Fruit fly (Drosophila melanogaster) S2 (cell line): ENCODE results near the gene CG46435.

Experiments
- CG8478 ChIP-seq: fragments of >200 bp; optimal IDR thresholded peaks from 2 replicates; lab custom pipeline; 2018
- CTCF ChIP-seq, 2 experiments: fragments of >200 bp; optimal IDR thresholded peaks; 2 replicates each; lab custom pipeline; 2018

dm6 chr3L:19580709-19581227 lies 35.9 kb downstream of the CG46435 start:
- no peak for TF ChIP-seq CG8478 (lab: Kevin White, UChicago)
- TF ChIP-seq CTCF (optimal IDR thresholded peaks at IDR 0.05; lab: Kevin White, UChicago), result no peak
